Fruit fly (Drosophila melanogaster) S2 (cell line): ENCODE results near the gene drn.

Experiments
- CG8478 ChIP-seq: fragments of >200 bp; optimal IDR thresholded peaks from 2 replicates; lab custom pipeline; 2018
- CTCF ChIP-seq, 2 experiments: fragments of >200 bp; optimal IDR thresholded peaks; 2 replicates each; lab custom pipeline; 2018

Gene drn

dm6 chr3R:9340076-9340315, at the start of gene drn:
Gene drn (plus strand): TSS chr3R:9340216.
- TF ChIP-seq CTCF (optimal IDR thresholded peaks at IDR 0.05; lab: Kevin White, UChicago) (no peak), CG8478 (lab: Kevin White, UChicago) (no peak)

- TF ChIP-seq CG8478 (lab: Kevin White, UChicago): no peak
- no peak for TF ChIP-seq CTCF (optimal IDR thresholded peaks at IDR 0.05; lab: Kevin White, UChicago)
Observed at dm6 chr3R:9297163-9297562, 42.9 kb upstream of the drn start.

- TF ChIP-seq CG8478 (lab: Kevin White, UChicago) (no peak), CTCF (optimal IDR thresholded peaks at IDR 0.05; lab: Kevin White, UChicago) (no peak)
Observed at dm6 chr3R:9321470-9321869, 18.5 kb upstream of the drn start, which contains the start of gene HP1e. Gene HP1e (plus strand): TSS chr3R:9321770.

- TF ChIP-seq CG8478 (lab: Kevin White, UChicago) (no peak), CTCF (optimal IDR thresholded peaks at IDR 0.05; lab: Kevin White, UChicago) (no peak)
Observed at dm6 chr3R:9328411-9328810, 11.6 kb upstream of the drn start, which contains the start of gene CG8861. Gene CG8861 (minus strand): TSS chr3R:9328511.

- peak; percentile 12 to 71 for TF ChIP-seq CTCF (optimal IDR thresholded peaks at IDR 0.05; lab: Kevin White, UChicago)
- TF ChIP-seq CG8478 (lab: Kevin White, UChicago): no peak
Observed at dm6 chr3R:9328812-9329211, 11.2 kb upstream of the drn start.

- TF ChIP-seq CTCF (optimal IDR thresholded peaks at IDR 0.05; lab: Kevin White, UChicago): no peak
Observed at dm6 chr3R:9330231-9330630, 9.8 kb upstream of the drn start, which contains the start of gene CG12951. Gene CG12951 (minus strand): TSS chr3R:9330331.

dm6 chr3R:9331861-9332260, 8.2 kb upstream of the drn start, which contains the start of gene CG16749:
Gene CG16749 (minus strand): TSS chr3R:9331885.
- TF ChIP-seq CTCF (optimal IDR thresholded peaks at IDR 0.05; lab: Kevin White, UChicago) (no peak), CG8478 (lab: Kevin White, UChicago) (no peak)

dm6 chr3R:9334592-9335518, 5.2 kb upstream of the drn start, which contains the start of the genes Aduk and pasi2:
Gene Aduk (minus strand): TSS chr3R:9334714.
Gene pasi2 (plus strand): TSS chr3R:9335170.
- TF ChIP-seq CTCF (optimal IDR thresholded peaks at IDR 0.05; lab: Kevin White, UChicago) (no peak), CG8478 (lab: Kevin White, UChicago) (no peak)

dm6 chr3R:9337402-9338254, 2.4 kb upstream of the drn start:
- TF ChIP-seq CTCF (optimal IDR thresholded peaks at IDR 0.05; lab: Kevin White, UChicago) (no peak), CG8478 (lab: Kevin White, UChicago) (no peak)

- TF ChIP-seq CG8478 (lab: Kevin White, UChicago) (no peak), CTCF (optimal IDR thresholded peaks at IDR 0.05; lab: Kevin White, UChicago) (no peak)
Observed at dm6 chr3R:9338771-9339170, 1.2 kb upstream of the drn start.

- TF ChIP-seq CG8478 (lab: Kevin White, UChicago) (no peak), CTCF (optimal IDR thresholded peaks at IDR 0.05; lab: Kevin White, UChicago) (no peak)
Observed at dm6 chr3R:9339176-9340075, 590 bp upstream of the drn start.

- TF ChIP-seq CTCF (optimal IDR thresholded peaks at IDR 0.05; lab: Kevin White, UChicago) (no peak), CG8478 (lab: Kevin White, UChicago) (no peak)
Observed at dm6 chr3R:9340425-9341188, 591 bp downstream of the drn start.
